Worm (Caenorhabditis elegans): ENCODE measurements around the gene mrps-18.C.

mrps-18.C gene

ce11 chrII:6754671-6755224 is 18.7 kb downstream of the mrps-18.C start, which contains the start of the genes srx-95 and fis-1:
TSS of gene srx-95 (minus strand) at chrII:6754771.
TSS of gene fis-1 (plus strand) at chrII:6755174.
- TF ChIP-seq lsy-2 (tag; optimal IDR thresholded peaks at IDR 0.05) (no peak), nhr-10 (tag; optimal IDR thresholded peaks at IDR 0.05) (no peak), aly-2 (tag; optimal IDR thresholded peaks at IDR 0.05) (no peak), mab-5 (tag; optimal IDR thresholded peaks at IDR 0.05) (no peak), unc-62 (GFP tag; optimal IDR thresholded peaks at IDR 0.05) (no peak), crh-2 (tag; optimal IDR thresholded peaks at IDR 0.05) (no peak), nhr-11 (tag; optimal IDR thresholded peaks at IDR 0.05) (no peak), ZK546.5 (tag; optimal IDR thresholded peaks at IDR 0.05) (no peak), lin-13 (GFP tag; optimal IDR thresholded peaks at IDR 0.05) (no peak), elt-1 (tag; optimal IDR thresholded peaks at IDR 0.05) (no peak), ama-1 (optimal IDR thresholded peaks at IDR 0.05) (no peak), unc-39 (tag; optimal IDR thresholded peaks at IDR 0.05) (no peak), C34F6.9 (tag; optimal IDR thresholded peaks at IDR 0.05) (no peak), nhr-25 (tag; optimal IDR thresholded peaks at IDR 0.05) (no peak), fos-1 (tag; optimal IDR thresholded peaks at IDR 0.05) (no peak), F13H6.1 (tag; optimal IDR thresholded peaks at IDR 0.05) (no peak), ceh-16 (tag; optimal IDR thresholded peaks at IDR 0.05) (no peak), Y55F3AM.14 (GFP tag; optimal IDR thresholded peaks at IDR 0.05) (no peak), peb-1 (tag; optimal IDR thresholded peaks at IDR 0.05) (no peak), sma-9 (GFP tag; optimal IDR thresholded peaks at IDR 0.05) (no peak), sma-9 (tag; optimal IDR thresholded peaks at IDR 0.05) (no peak)

- TF ChIP-seq zag-1 (tag; optimal IDR thresholded peaks at IDR 0.05) (no peak), unc-55 (GFP tag; optimal IDR thresholded peaks at IDR 0.05) (no peak), ama-1 (optimal IDR thresholded peaks at IDR 0.05) (no peak), ztf-4 (tag; optimal IDR thresholded peaks at IDR 0.05) (no peak), elt-3 (tag; optimal IDR thresholded peaks at IDR 0.05) (no peak), ceh-82 (tag; optimal IDR thresholded peaks at IDR 0.05) (no peak), skn-1 (tag; optimal IDR thresholded peaks at IDR 0.05) (no peak), ZK546.5 (tag; optimal IDR thresholded peaks at IDR 0.05) (no peak)
Measured at ce11 chrII:6756232-6756631, 20.2 kb downstream of the mrps-18.C start, which contains the start of gene F41G3.3. TSS of gene F41G3.3 (plus strand) at chrII:6756532.

- TF ChIP-seq unc-55 (GFP tag; optimal IDR thresholded peaks at IDR 0.05), result no peak
- TF ChIP-seq nhr-23 (tag; optimal IDR thresholded peaks at IDR 0.05), result no peak
- TF ChIP-seq nhr-129 (tag; optimal IDR thresholded peaks at IDR 0.05), result no peak
- no peak for TF ChIP-seq sma-9 (GFP tag; optimal IDR thresholded peaks at IDR 0.05)
- no peak for TF ChIP-seq sma-9 (tag; optimal IDR thresholded peaks at IDR 0.05)
- TF ChIP-seq lin-39 (tag; optimal IDR thresholded peaks at IDR 0.05), result no peak
- no peak for TF ChIP-seq nhr-11 (tag; optimal IDR thresholded peaks at IDR 0.05)
- TF ChIP-seq lin-11 (tag; optimal IDR thresholded peaks at IDR 0.05), result no peak
- no peak for TF ChIP-seq R02D3.7 (tag; optimal IDR thresholded peaks at IDR 0.05)
- TF ChIP-seq ceh-16 (tag; optimal IDR thresholded peaks at IDR 0.05), result no peak
- TF ChIP-seq unc-39 (tag; optimal IDR thresholded peaks at IDR 0.05), result no peak
- no peak for TF ChIP-seq nhr-77 (tag; optimal IDR thresholded peaks at IDR 0.05)
- no peak for TF ChIP-seq elt-1 (tag; optimal IDR thresholded peaks at IDR 0.05)
- no peak for TF ChIP-seq F13H6.1 (tag; optimal IDR thresholded peaks at IDR 0.05)
- TF ChIP-seq ceh-82 (tag; optimal IDR thresholded peaks at IDR 0.05), result no peak
- TF ChIP-seq snpc-4 (tag; optimal IDR thresholded peaks at IDR 0.05), result no peak
- TF ChIP-seq nhr-25 (tag; optimal IDR thresholded peaks at IDR 0.05), result no peak
- no peak for TF ChIP-seq mab-5 (tag; optimal IDR thresholded peaks at IDR 0.05)
- no peak for TF ChIP-seq peb-1 (tag; optimal IDR thresholded peaks at IDR 0.05)
- no peak for TF ChIP-seq mdl-1 (tag; optimal IDR thresholded peaks at IDR 0.05)
Measured at ce11 chrII:6764734-6765133, 28.7 kb downstream of the mrps-18.C start, which contains the start of gene nlp-50. TSS of gene nlp-50 (plus strand) at chrII:6765034.

ce11 chrII:6768014-6768413 is 32.0 kb downstream of the mrps-18.C start, which contains the start of gene F41G3.18:
TSS of gene F41G3.18 (plus strand) at chrII:6768314.
- TF ChIP-seq ZK546.5 (tag; optimal IDR thresholded peaks at IDR 0.05) (no peak), zag-1 (tag; optimal IDR thresholded peaks at IDR 0.05) (no peak), lsy-2 (tag; optimal IDR thresholded peaks at IDR 0.05) (no peak), fos-1 (tag; optimal IDR thresholded peaks at IDR 0.05) (peak; percentile 35), nhr-77 (tag; optimal IDR thresholded peaks at IDR 0.05) (no peak), lin-13 (GFP tag; optimal IDR thresholded peaks at IDR 0.05) (no peak), mbf-1 (tag; optimal IDR thresholded peaks at IDR 0.05) (no peak), ceh-82 (tag; optimal IDR thresholded peaks at IDR 0.05) (no peak), R02D3.7 (tag; optimal IDR thresholded peaks at IDR 0.05) (no peak)
